Worm (Caenorhabditis elegans): ENCODE measurements around the gene F02A9.1.

The F02A9.1 gene

ce11 chrIII:9037658-9038057, 40.0 kb downstream of the F02A9.1 start, which contains the start of gene R107.9:
R107.9 (plus strand) TSS chrIII:9037958.
- TF ChIP-seq tbx-9 (tag; optimal IDR thresholded peaks at IDR 0.05; ENCODE audit: borderline replicate concordance) (no peak), lag-1 (GFP tag; IDR thresholded peaks at IDR 0.05) (no peak), K11D2.4 (GFP tag; IDR thresholded peaks at IDR 0.05) (no peak), D2030.7 (GFP tag; IDR thresholded peaks at IDR 0.05) (no peak), efl-1 (GFP tag; optimal IDR thresholded peaks at IDR 0.05) (no peak), ceh-79 (tag; optimal IDR thresholded peaks at IDR 0.05) (no peak), C06A6.2 (GFP tag; conservative IDR thresholded peaks at IDR 0.05) (no peak), ceh-100 (GFP tag; IDR thresholded peaks at IDR 0.05) (no peak), ekl-4 (GFP tag; IDR thresholded peaks at IDR 0.05) (no peak), Y79H2A.3 (GFP tag; conservative IDR thresholded peaks at IDR 0.05) (no peak), ZK185.1 (tag; optimal IDR thresholded peaks at IDR 0.05; ENCODE audit: poor library complexity, severe bottlenecking) (no peak), lin-54 (GFP tag; optimal IDR thresholded peaks at IDR 0.05) (no peak), Y56A3A.18 (GFP tag; IDR thresholded peaks at IDR 0.05) (no peak), lir-1 (GFP tag; conservative IDR thresholded peaks at IDR 0.05) (no peak), fkh-3 (tag; optimal IDR thresholded peaks at IDR 0.05) (no peak), gei-17 (GFP tag; optimal IDR thresholded peaks at IDR 0.05) (no peak), madf-3 (GFP tag; IDR thresholded peaks at IDR 0.05) (no peak), Y67H2A.10 (GFP tag; conservative IDR thresholded peaks at IDR 0.05) (no peak), nhr-179 (tag; optimal IDR thresholded peaks at IDR 0.05) (no peak), mcd-1 (GFP tag; IDR thresholded peaks at IDR 0.05) (no peak)

- TF ChIP-seq rcor-1 (GFP tag; IDR thresholded peaks at IDR 0.05) (no peak), nhr-80 (tag; optimal IDR thresholded peaks at IDR 0.05) (peak; percentile 64)
These were observed 42.6 kb downstream of the F02A9.1 start for ce11 chrIII:9035037-9035436.

- TF ChIP-seq nhr-80 (tag; optimal IDR thresholded peaks at IDR 0.05) (peak; percentile 28), unc-62 (GFP tag; optimal IDR thresholded peaks at IDR 0.05) (no peak)
These were observed 43.5 kb downstream of the F02A9.1 start for ce11 chrIII:9034133-9034532.

- no peak for TF ChIP-seq K11D2.4 (GFP tag; IDR thresholded peaks at IDR 0.05)
- TF ChIP-seq nhr-80 (tag; optimal IDR thresholded peaks at IDR 0.05): peak; percentile 13
- no peak for TF ChIP-seq ceh-100 (GFP tag; IDR thresholded peaks at IDR 0.05)
- TF ChIP-seq ccch-3 (GFP tag; optimal IDR thresholded peaks at IDR 0.05): no peak
- no peak for TF ChIP-seq Y79H2A.3 (GFP tag; conservative IDR thresholded peaks at IDR 0.05)
These were observed 46.8 kb downstream of the F02A9.1 start for ce11 chrIII:9030818-9031217.

- TF ChIP-seq Y95B8A.8 (GFP tag; IDR thresholded peaks at IDR 0.05): no peak
- no peak for TF ChIP-seq sdz-38 (tag; optimal IDR thresholded peaks at IDR 0.05)
- no peak for TF ChIP-seq ceh-91 (GFP tag; IDR thresholded peaks at IDR 0.05)
- no peak for TF ChIP-seq lin-54 (GFP tag; optimal IDR thresholded peaks at IDR 0.05)
- no peak for TF ChIP-seq tbp1 (GFP tag; optimal IDR thresholded peaks at IDR 0.05)
- no peak for TF ChIP-seq cebp-2 (GFP tag; IDR thresholded peaks at IDR 0.05)
- no peak for TF ChIP-seq die-1 (tag; optimal IDR thresholded peaks at IDR 0.05)
- TF ChIP-seq lir-1 (GFP tag; conservative IDR thresholded peaks at IDR 0.05): no peak
- TF ChIP-seq Y67H2A.10 (GFP tag; conservative IDR thresholded peaks at IDR 0.05): no peak
These were observed 50.7 kb downstream of the F02A9.1 start, which contains the start of gene F59B2.13 for ce11 chrIII:9026951-9027350. F59B2.13 (minus strand) TSS chrIII:9027051.
